Fruit fly (Drosophila melanogaster) S2 (cell line): Measurements from ENCODE around the gene CG14966.

Source experiments
- CG8478 ChIP-seq: fragments of >200 bp; optimal IDR thresholded peaks from 2 replicates; lab custom pipeline; 2018
- CTCF ChIP-seq, 2 experiments: fragments of >200 bp; optimal IDR thresholded peaks; 2 replicates each; lab custom pipeline; 2018

DNA sequence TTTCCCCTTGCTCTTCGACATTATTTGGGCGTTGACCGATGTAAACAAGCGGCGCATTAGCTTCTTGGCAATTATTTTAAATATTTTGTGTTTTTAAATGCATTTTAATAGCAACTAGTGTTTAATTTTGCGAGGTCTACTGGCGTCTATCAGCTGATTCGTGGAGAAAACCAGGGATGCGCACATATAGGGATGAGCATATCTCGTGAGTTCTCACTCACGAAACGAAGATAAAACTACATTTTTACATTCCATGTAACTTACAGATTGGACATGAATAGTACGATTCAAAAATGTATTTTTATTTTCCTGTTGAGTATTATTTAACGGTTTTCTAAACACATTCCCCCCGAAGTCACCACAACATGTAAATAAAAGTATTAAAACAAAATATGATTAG is at the start of gene CG14966:
- peak in 1 of 2 experiments; percentile 39 for TF ChIP-seq CTCF (optimal IDR thresholded peaks at IDR 0.05; lab: Kevin White, UChicago)
- TF ChIP-seq CG8478 (lab: Kevin White, UChicago) = no peak
